Fruit fly (Drosophila melanogaster) whole organism, embryonic: ENCODE results near the gene TM9SF3.
A peak's percentile ranks its signal among the peaks of the same experiment; 100 is the strongest.

Experiments
- Atf-2 ChIP-seq: fragments of 200-800 bp; sonication (Bioruptor generic); optimal IDR thresholded peaks from 2 replicates; lab custom pipeline; 2016; ENCODE audit warnings: missing biosample characterization, missing genetic modification characterization
- CG11696 ChIP-seq: fragments of 200-800 bp; sonication (Bioruptor generic); IDR thresholded peaks from 2 replicates; pipeline ENCODE4 v1.3.6; 2022; ENCODE audit warnings: missing biosample characterization, missing genetic modification characterization
- CG12219 ChIP-seq: fragments of 200-800 bp; sonication (Bioruptor generic); optimal IDR thresholded peaks from 3 replicates; lab custom pipeline; 2018; ENCODE audit warnings: missing biosample characterization, mild to moderate bottlenecking, missing genetic modification characterization
- CG12299 ChIP-seq: fragments of 200-800 bp; sonication (Bioruptor generic); optimal IDR thresholded peaks from 2 replicates; lab custom pipeline; 2018; ENCODE audit warnings: missing biosample characterization, mild to moderate bottlenecking, missing genetic modification characterization
- CG12942 ChIP-seq: fragments of 200-800 bp; sonication (Bioruptor generic); optimal IDR thresholded peaks from 3 replicates; lab custom pipeline; 2016; ENCODE audit warnings: missing biosample characterization, missing genetic modification characterization
- CG15269 ChIP-seq: fragments of 200-800 bp; sonication (Bioruptor generic); optimal IDR thresholded peaks from 2 replicates; lab custom pipeline; 2018; ENCODE audit warnings: missing biosample characterization, mild to moderate bottlenecking, missing genetic modification characterization, moderate library complexity
- CG16863 ChIP-seq: fragments of 200-800 bp; sonication (Bioruptor generic); optimal IDR thresholded peaks from 3 replicates; lab custom pipeline; 2016; ENCODE audit warnings: missing biosample characterization, missing genetic modification characterization
- CG17802 ChIP-seq: fragments of 200-800 bp; sonication (Bioruptor generic); optimal IDR thresholded peaks from 2 replicates; lab custom pipeline; 2018; ENCODE audit warnings: missing biosample characterization, mild to moderate bottlenecking, missing genetic modification characterization, moderate library complexity
- CG17829 ChIP-seq: fragments of 200-800 bp; optimal IDR thresholded peaks from 2 replicates; lab custom pipeline; 2019; ENCODE audit warnings: missing biosample characterization, mild to moderate bottlenecking, missing genetic modification characterization, moderate library complexity
- CG18619 ChIP-seq: fragments of 200-800 bp; sonication (Bioruptor generic); optimal IDR thresholded peaks from 3 replicates; lab custom pipeline; 2017; ENCODE audit warnings: missing biosample characterization, mild to moderate bottlenecking, missing genetic modification characterization
- CG2120 ChIP-seq: fragments of 200-800 bp; sonication (Bioruptor generic); optimal IDR thresholded peaks from 3 replicates; lab custom pipeline; 2016; ENCODE audit warnings: missing biosample characterization, missing genetic modification characterization
- CG2199 ChIP-seq: fragments of 200-800 bp; sonication (Bioruptor generic); IDR thresholded peaks from 3 replicates; pipeline ENCODE4 v1.3.6; 2022; ENCODE audit warnings: missing biosample characterization, missing genetic modification characterization
- CG2889 ChIP-seq: fragments of 200-800 bp; sonication (Bioruptor generic); IDR thresholded peaks from 3 replicates; pipeline ENCODE4 v1.3.6; 2022; ENCODE audit warnings: missing biosample characterization, missing genetic modification characterization
- CG31365 ChIP-seq: fragments of 200-800 bp; sonication (Bioruptor generic); optimal IDR thresholded peaks from 2 replicates; lab custom pipeline; 2018; ENCODE audit warnings: missing biosample characterization, mild to moderate bottlenecking, missing genetic modification characterization
- CG32767 ChIP-seq: fragments of 200-800 bp; sonication (Bioruptor generic); IDR thresholded peaks from 2 replicates; pipeline ENCODE4 v1.3.6; 2022; ENCODE audit warnings: missing biosample characterization, missing genetic modification characterization
- CG3281 ChIP-seq: fragments of 200-800 bp; sonication (Bioruptor generic); optimal IDR thresholded peaks from 3 replicates; lab custom pipeline; 2017; ENCODE audit warnings: missing biosample characterization, mild to moderate bottlenecking, missing genetic modification characterization
- CG33213 ChIP-seq: fragments of 200-800 bp; sonication (Bioruptor generic); optimal IDR thresholded peaks from 3 replicates; lab custom pipeline; 2016; ENCODE audit warnings: missing biosample characterization, missing genetic modification characterization
- CG4617 ChIP-seq: fragments of 200-800 bp; sonication (Bioruptor generic); optimal IDR thresholded peaks from 3 replicates; lab custom pipeline; 2016; ENCODE audit warnings: missing biosample characterization, missing genetic modification characterization, borderline replicate concordance
- CG4820 ChIP-seq: fragments of 200-800 bp; sonication (Bioruptor generic); optimal IDR thresholded peaks from 3 replicates; lab custom pipeline; 2016; ENCODE audit warnings: missing biosample characterization, missing genetic modification characterization
- CG7556 ChIP-seq: fragments of 200-800 bp; sonication (Bioruptor generic); optimal IDR thresholded peaks from 2 replicates; lab custom pipeline; 2017; ENCODE audit warnings: missing biosample characterization, mild to moderate bottlenecking, missing genetic modification characterization
- CG7987 ChIP-seq: fragments of 200-800 bp; sonication (Bioruptor generic); optimal IDR thresholded peaks from 2 replicates; lab custom pipeline; 2018; ENCODE audit warnings: missing biosample characterization, mild to moderate bottlenecking, missing genetic modification characterization, moderate library complexity
- CG8478 ChIP-seq: fragments of >200 bp; optimal IDR thresholded peaks from 2 replicates; lab custom pipeline; 2018
- D19A ChIP-seq: fragments of 200-800 bp; optimal IDR thresholded peaks from 3 replicates; lab custom pipeline; 2019; ENCODE audit warnings: missing biosample characterization, mild to moderate bottlenecking, missing genetic modification characterization, moderate library complexity
- D19B ChIP-seq: fragments of 200-800 bp; sonication (Bioruptor generic); optimal IDR thresholded peaks from 2 replicates; lab custom pipeline; 2017; ENCODE audit warnings: missing biosample characterization, mild to moderate bottlenecking, missing genetic modification characterization
- Dip3 ChIP-seq: fragments of 200-800 bp; sonication (Bioruptor generic); optimal IDR thresholded peaks from 3 replicates; lab custom pipeline; 2016; ENCODE audit warnings: missing biosample characterization, missing genetic modification characterization
- Ets65A ChIP-seq: fragments of 200-800 bp; sonication (Bioruptor generic); peaks from one replicate; lab custom pipeline; 2016; ENCODE audit warnings: missing biosample characterization, missing genetic modification characterization
- GATAe ChIP-seq: fragments of 200-800 bp; sonication (Bioruptor generic); conservative IDR thresholded peaks from 2 replicates; pipeline ENCODE4 v1.3.6; 2022; ENCODE audit warnings: missing biosample characterization, missing genetic modification characterization
- Hey ChIP-seq: fragments of 200-800 bp; sonication (Bioruptor generic); optimal IDR thresholded peaks from 3 replicates; lab custom pipeline; 2018; ENCODE audit warnings: missing biosample characterization, mild to moderate bottlenecking, missing genetic modification characterization
- HmgZ ChIP-seq: fragments of 200-800 bp; sonication (Bioruptor generic); optimal IDR thresholded peaks from 2 replicates; lab custom pipeline; 2018; ENCODE audit warnings: missing biosample characterization, mild to moderate bottlenecking, missing genetic modification characterization
- Jarid2 ChIP-seq: fragments of 200-800 bp; sonication (Bioruptor generic); optimal IDR thresholded peaks from 3 replicates; lab custom pipeline; 2017; ENCODE audit warnings: mild to moderate bottlenecking, missing biosample characterization, missing genetic modification reagents, missing genetic modification characterization
- Lim3 ChIP-seq: fragments of 200-800 bp; sonication (Bioruptor generic); IDR thresholded peaks from 2 replicates; pipeline ENCODE4 v1.3.6; 2022; ENCODE audit warnings: missing biosample characterization, missing genetic modification characterization
- Mrtf ChIP-seq: fragments of 200-800 bp; sonication (Bioruptor generic); IDR thresholded peaks from 3 replicates; pipeline ENCODE4 v1.3.6; 2022; ENCODE audit warnings: missing biosample characterization, missing genetic modification characterization
- Oli ChIP-seq: fragments of 200-800 bp; sonication (Bioruptor generic); optimal IDR thresholded peaks from 2 replicates; lab custom pipeline; 2018; ENCODE audit warnings: missing biosample characterization, mild to moderate bottlenecking, missing genetic modification characterization, moderate library complexity
- Six4 ChIP-seq: fragments of 200-800 bp; sonication (Bioruptor generic); optimal IDR thresholded peaks from 2 replicates; lab custom pipeline; 2016; ENCODE audit warnings: missing biosample characterization, missing genetic modification characterization
- Ssrp ChIP-seq: fragments of 200-800 bp; sonication (Bioruptor generic); optimal IDR thresholded peaks from 2 replicates; lab custom pipeline; 2018; ENCODE audit warnings: missing biosample characterization, mild to moderate bottlenecking, missing genetic modification characterization, moderate library complexity
- TFAM ChIP-seq: fragments of 200-800 bp; sonication (Bioruptor generic); optimal IDR thresholded peaks from 2 replicates; lab custom pipeline; 2017; ENCODE audit warnings: missing biosample characterization, missing genetic modification characterization, inconsistent platforms
- Xrp1 ChIP-seq: fragments of 200-800 bp; sonication (Bioruptor generic); IDR thresholded peaks from 2 replicates; pipeline ENCODE4 v1.3.6; 2022; ENCODE audit warnings: missing biosample characterization, missing genetic modification characterization
- bab2 ChIP-seq: fragments of 200-800 bp; sonication (Bioruptor generic); optimal IDR thresholded peaks from 2 replicates; lab custom pipeline; 2016; ENCODE audit warnings: missing biosample characterization, missing genetic modification characterization
- chinmo ChIP-seq: fragments of 200-800 bp; sonication (Bioruptor generic); IDR thresholded peaks from 4 replicates; pipeline ENCODE4 v1.3.6; 2022; ENCODE audit warnings: missing biosample characterization, missing genetic modification characterization; ENCODE audit not compliant: partially characterized antibody
- chm ChIP-seq: fragments of 200-800 bp; sonication (Bioruptor generic); IDR thresholded peaks from 2 replicates; pipeline ENCODE4 v1.3.6; 2022; ENCODE audit warnings: missing biosample characterization, missing genetic modification characterization
- crc ChIP-seq: fragments of 200-800 bp; sonication (Bioruptor generic); optimal IDR thresholded peaks from 2 replicates; lab custom pipeline; 2016; ENCODE audit warnings: missing biosample characterization, missing genetic modification characterization
- gem ChIP-seq: fragments of 200-800 bp; sonication (Bioruptor generic); optimal IDR thresholded peaks from 2 replicates; lab custom pipeline; 2019; ENCODE audit warnings: missing biosample characterization, mild to moderate bottlenecking, missing genetic modification characterization, moderate library complexity
- gsb-n ChIP-seq: fragments of 200-800 bp; sonication (Bioruptor generic); optimal IDR thresholded peaks from 3 replicates; lab custom pipeline; 2018; ENCODE audit warnings: missing biosample characterization, mild to moderate bottlenecking, missing genetic modification characterization
- hbn ChIP-seq: fragments of 200-800 bp; sonication (Bioruptor generic); IDR thresholded peaks from 2 replicates; pipeline ENCODE4 v1.3.6; 2022; ENCODE audit warnings: missing biosample characterization, missing genetic modification characterization; ENCODE audit not compliant: partially characterized antibody
- lov ChIP-seq, 2 experiments: fragments of 200-800 bp in 1 of 2; fragments of >200 bp in 1 of 2; sonication (Bioruptor generic) in 1 of 2; IDR thresholded peaks in 1 of 2; optimal IDR thresholded peaks in 1 of 2; 2 replicates in 1 of 2; 3 replicates in 1 of 2; pipeline versions ENCODE4 v1.3.6 to Lab custom; 2017 to 2022; ENCODE audit warnings: missing biosample characterization in 1 of 2, missing genetic modification characterization in 1 of 2
- org-1 ChIP-seq: fragments of 200-800 bp; sonication (Bioruptor generic); optimal IDR thresholded peaks from 2 replicates; lab custom pipeline; 2017; ENCODE audit warnings: missing biosample characterization, missing genetic modification characterization
- pfk ChIP-seq: fragments of 200-800 bp; sonication (Bioruptor generic); optimal IDR thresholded peaks from 2 replicates; lab custom pipeline; 2018; ENCODE audit warnings: missing biosample characterization, mild to moderate bottlenecking, missing genetic modification characterization, moderate library complexity
- slp2 ChIP-seq: fragments of 200-800 bp; sonication (Bioruptor generic); optimal IDR thresholded peaks from 2 replicates; lab custom pipeline; 2016; ENCODE audit warnings: missing biosample characterization, missing genetic modification characterization
- ssp ChIP-seq: fragments of 200-800 bp; sonication (Bioruptor generic); IDR thresholded peaks from 2 replicates; pipeline ENCODE4 v1.3.6; 2022; ENCODE audit warnings: missing biosample characterization, missing genetic modification characterization
- tx ChIP-seq: fragments of 200-800 bp; sonication (Bioruptor generic); optimal IDR thresholded peaks from 2 replicates; lab custom pipeline; 2016; ENCODE audit warnings: missing biosample characterization, missing genetic modification characterization
- zen ChIP-seq: fragments of 200-800 bp; sonication (Bioruptor generic); optimal IDR thresholded peaks from 3 replicates; lab custom pipeline; 2018; ENCODE audit warnings: missing biosample characterization, mild to moderate bottlenecking, missing genetic modification characterization, moderate library complexity

Gene TM9SF3

DNA sequence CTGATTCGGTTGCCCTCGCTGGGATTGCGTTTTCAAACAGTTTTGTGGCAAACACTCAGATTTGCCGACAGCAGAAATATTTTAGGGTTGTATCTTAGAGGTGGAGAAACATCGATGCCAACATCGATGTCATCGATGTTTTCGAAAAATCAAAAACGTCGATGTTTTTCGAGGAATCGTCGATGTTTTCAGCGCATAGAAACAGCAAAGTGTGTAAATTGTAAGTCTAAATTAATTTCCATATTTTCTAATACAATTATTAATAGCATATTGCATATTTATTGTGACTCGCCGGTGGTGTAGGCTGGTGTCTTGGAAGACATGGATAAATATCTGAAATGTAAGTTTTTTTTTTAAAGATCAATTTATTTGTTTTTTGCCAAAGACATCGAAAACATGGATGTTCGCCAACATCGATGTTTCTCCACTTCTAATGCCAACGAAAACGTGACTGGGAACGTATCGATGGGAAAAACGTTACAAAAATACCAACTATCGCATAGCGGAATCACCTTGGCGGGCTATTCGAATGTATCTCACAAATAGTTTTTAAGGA is at the start of gene TM9SF3 (continued):
- peak; percentile 21 for TF ChIP-seq CG17829 (tag; lab: Kevin White, UChicago)
- no peak for TF ChIP-seq Lim3
- no peak for TF ChIP-seq CG7556 (GFP tag; lab: Kevin White, UChicago)
- TF ChIP-seq CG2889: no peak
- TF ChIP-seq Dip3 (GFP tag; lab: Kevin White, UChicago): peak; percentile 0
- no peak for TF ChIP-seq CG12219 (GFP tag; lab: Kevin White, UChicago)
- no peak for TF ChIP-seq org-1
- peak; percentile 68 for TF ChIP-seq hbn (GFP tag; lab: Robert Waterston, UW)
- no peak for TF ChIP-seq lov (optimal IDR thresholded peaks at IDR 0.05; lab: Kevin White, UChicago)
- TF ChIP-seq lov (GFP tag; IDR thresholded peaks at IDR 0.05; lab: Robert Waterston, UW): no peak
- no peak for TF ChIP-seq CG3281 (GFP tag; lab: Kevin White, UChicago)
- no peak for TF ChIP-seq chm (GFP tag; lab: Robert Waterston, UW)
- no peak for TF ChIP-seq Xrp1 (GFP tag; lab: Robert Waterston, UW)
- TF ChIP-seq slp2 (GFP tag; lab: Kevin White, UChicago): no peak
- TF ChIP-seq Six4 (GFP tag; lab: Kevin White, UChicago): no peak
- no peak for TF ChIP-seq D19A (tag; lab: Kevin White, UChicago)
- TF ChIP-seq Jarid2 (GFP tag; lab: Kevin White, UChicago): peak; percentile 4
- TF ChIP-seq crc (GFP tag; lab: Kevin White, UChicago): no peak
- TF ChIP-seq tx: no peak
- peak; percentile 94 for TF ChIP-seq Ets65A
- no peak for TF ChIP-seq CG16863 (GFP tag; lab: Kevin White, UChicago)
- TF ChIP-seq HmgZ (tag; lab: Kevin White, UChicago): no peak
- 0 out of 4 replicates have a peak, but pooled peaks have one; percentile 38 for TF ChIP-seq chinmo (GFP tag; lab: Robert Waterston, UW)
- TF ChIP-seq CG4617 (GFP tag; lab: Kevin White, UChicago): no peak
- TF ChIP-seq gsb-n (tag; lab: Kevin White, UChicago): no peak
- TF ChIP-seq CG31365: no peak
- TF ChIP-seq ssp (GFP tag; lab: Robert Waterston, UW): 0 out of 2 replicates have a peak, but pooled peaks have one; percentile 22
- peak; percentile 11 for TF ChIP-seq Atf-2
- TF ChIP-seq CG12942 (GFP tag; lab: Kevin White, UChicago): no peak
- TF ChIP-seq D19B (GFP tag; lab: Kevin White, UChicago): no peak
- peak; percentile 21 for TF ChIP-seq CG18619
- no peak for TF ChIP-seq pfk (GFP tag; lab: Kevin White, UChicago)
- TF ChIP-seq Mrtf (GFP tag; lab: Robert Waterston, UW): no peak
- TF ChIP-seq CG32767 (GFP tag; lab: Robert Waterston, UW): no peak
- no peak for TF ChIP-seq CG2199 (GFP tag; lab: Robert Waterston, UW)
- TF ChIP-seq CG8478 (lab: Kevin White, UChicago): no peak
- TF ChIP-seq gem (tag; lab: Kevin White, UChicago): no peak
- no peak for TF ChIP-seq Hey (tag; lab: Kevin White, UChicago)
- peak; percentile 33 for TF ChIP-seq CG33213 (GFP tag; lab: Kevin White, UChicago)
- no peak for TF ChIP-seq CG15269
- TF ChIP-seq TFAM (GFP tag; lab: Kevin White, UChicago): no peak
- TF ChIP-seq CG4820 (GFP tag; lab: Kevin White, UChicago): no peak
- no peak for TF ChIP-seq CG12299 (tag; lab: Kevin White, UChicago)
- TF ChIP-seq CG11696: no peak
- TF ChIP-seq bab2: no peak
- TF ChIP-seq CG7987 (GFP tag; lab: Kevin White, UChicago): no peak
- peak; percentile 5 for TF ChIP-seq zen (tag; lab: Kevin White, UChicago)
- no peak for TF ChIP-seq CG17802 (tag; lab: Kevin White, UChicago)
- peak; percentile 49 for TF ChIP-seq CG2120 (GFP tag; lab: Kevin White, UChicago)
- no peak for TF ChIP-seq Ssrp (tag; lab: Kevin White, UChicago)
- TF ChIP-seq GATAe (GFP tag; lab: Robert Waterston, UW): no peak
- TF ChIP-seq Oli (tag; lab: Kevin White, UChicago): no peak
